Fruit fly (Drosophila melanogaster): ENCODE data around the gene pes.

DNA sequence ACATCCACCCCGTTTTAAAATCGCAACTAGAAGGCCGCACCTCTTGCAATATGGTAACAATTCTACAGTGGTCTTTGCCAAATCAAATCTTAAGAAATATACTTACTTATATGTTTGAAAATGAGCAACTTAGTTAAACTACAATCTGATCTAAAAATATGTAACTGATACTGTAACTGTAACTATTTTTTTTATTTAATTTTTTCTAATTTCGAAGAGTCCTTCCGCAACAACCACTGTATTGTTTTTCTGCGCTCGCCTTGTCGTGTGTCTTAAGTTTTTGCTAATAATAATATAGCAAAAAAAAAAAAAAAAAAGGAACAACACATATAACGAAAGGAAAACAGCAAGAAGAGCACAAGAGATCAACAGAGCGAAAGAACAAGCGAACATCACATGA lies 22.6 kb downstream of the pes start:
- TF ChIP-seq Abd-B (GFP tag; optimal IDR thresholded peaks at IDR 0.05) (no peak), Mio (GFP tag; optimal IDR thresholded peaks at IDR 0.05) (no peak), fru (GFP tag; optimal IDR thresholded peaks at IDR 0.05) (no peak), Sp1 (GFP tag; optimal IDR thresholded peaks at IDR 0.05) (no peak), dl (GFP tag; optimal IDR thresholded peaks at IDR 0.05; ENCODE audit: insufficient read depth in 1 of 2, partially characterized antibody in 2 of 2) (no peak), GATAd (GFP tag; optimal IDR thresholded peaks at IDR 0.05) (no peak), psq (GFP tag; optimal IDR thresholded peaks at IDR 0.05) (no peak), Dif (GFP tag; optimal IDR thresholded peaks at IDR 0.05; ENCODE audit: partially characterized antibody) (no peak), br (GFP tag; optimal IDR thresholded peaks at IDR 0.05) (no peak), Myc (optimal IDR thresholded peaks at IDR 0.05) (no peak), dmrt93B (GFP tag; optimal IDR thresholded peaks at IDR 0.05) (no peak), Jra (GFP tag; optimal IDR thresholded peaks at IDR 0.05) (no peak)

All from whole organism, wandering third instar larva.